Fruit fly (Drosophila melanogaster) S2 (cell line): ENCODE results near the gene Hmgcr.

Experiments
- CG8478 ChIP-seq: fragments of >200 bp; optimal IDR thresholded peaks from 2 replicates; lab custom pipeline; 2018
- CTCF ChIP-seq, 2 experiments: fragments of >200 bp; optimal IDR thresholded peaks; 2 replicates each; lab custom pipeline; 2018

Hmgcr gene

DNA sequence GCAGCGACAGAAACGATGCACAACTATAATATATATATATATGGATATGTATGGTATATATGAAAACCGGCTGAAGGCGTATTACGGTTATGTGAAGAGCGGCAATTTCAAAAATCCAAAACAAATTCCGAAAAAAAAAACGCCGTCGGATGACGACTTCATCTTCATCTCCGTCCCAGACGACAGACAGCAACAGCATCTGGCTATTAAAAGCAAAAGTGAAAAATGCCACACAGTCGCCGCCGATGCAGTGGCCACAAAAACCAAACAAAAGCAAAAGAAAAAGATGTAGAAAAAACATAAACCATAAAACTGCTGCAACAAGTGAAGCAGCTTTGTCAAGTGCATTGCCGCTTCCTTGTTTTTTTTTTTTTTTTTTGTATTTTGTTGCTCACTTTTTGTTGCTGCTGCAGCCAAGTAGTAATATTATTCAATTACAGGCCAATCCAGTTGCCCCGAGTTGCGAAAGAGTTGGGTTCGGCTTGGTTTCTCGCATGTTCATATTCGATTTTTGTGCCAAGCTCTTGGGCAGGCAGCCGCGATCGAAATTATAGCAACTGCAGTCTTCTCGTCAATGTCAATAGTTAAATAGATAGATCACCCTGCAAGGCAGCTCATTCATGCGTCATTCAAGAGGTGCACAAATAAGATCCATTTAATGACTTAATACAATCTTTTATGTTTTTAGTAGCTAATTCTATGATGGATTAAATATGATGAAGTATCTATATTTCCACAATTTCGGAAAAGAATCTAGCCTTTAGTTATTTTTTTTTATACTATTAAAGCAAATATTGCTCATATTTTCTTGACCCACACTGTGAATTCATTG lies 1.7 kb downstream of the Hmgcr start:
- no peak for TF ChIP-seq CTCF (optimal IDR thresholded peaks at IDR 0.05; lab: Kevin White, UChicago)
- no peak for TF ChIP-seq CG8478

DNA sequence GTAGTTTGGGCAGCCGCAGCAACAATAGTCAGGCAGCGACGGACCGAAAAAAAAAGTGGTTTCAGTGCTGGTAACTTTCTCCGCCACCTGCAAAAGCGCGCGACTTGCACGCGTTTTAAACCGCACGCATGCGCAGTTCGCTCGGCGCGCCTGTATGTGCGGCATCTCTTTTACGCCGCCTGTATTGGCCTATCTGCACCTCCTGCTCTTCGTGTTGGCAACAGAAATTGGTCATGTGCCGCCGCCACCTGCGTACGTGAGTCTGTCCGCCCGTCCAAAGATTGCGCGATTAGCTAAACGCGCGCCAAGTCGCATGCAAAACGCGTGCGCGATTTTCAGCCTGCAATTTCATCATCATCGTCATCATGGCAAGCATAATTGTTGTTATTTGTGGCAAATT lies 2.5 kb downstream of the Hmgcr start:
- TF ChIP-seq CG8478 = no peak
- TF ChIP-seq CTCF (optimal IDR thresholded peaks at IDR 0.05; lab: Kevin White, UChicago) = no peak

DNA sequence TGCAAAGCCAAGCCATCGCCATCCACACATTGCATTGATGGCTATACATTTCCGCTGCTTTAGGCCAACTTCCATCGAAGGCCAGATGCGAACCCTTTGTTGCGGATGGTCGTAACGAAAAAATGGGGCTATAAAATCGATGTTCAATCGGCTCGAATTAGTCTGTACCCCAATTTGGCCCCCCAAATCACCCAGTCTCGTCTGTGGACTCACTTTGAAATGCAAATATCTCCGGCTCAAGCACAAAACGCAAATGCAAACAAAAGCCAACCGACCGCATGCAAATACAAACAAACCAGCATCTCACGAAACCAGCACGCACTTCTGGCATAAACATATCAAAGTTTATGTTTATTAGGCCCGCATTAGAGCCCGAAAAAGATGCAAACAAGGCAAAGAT lies 3.2 kb downstream of the Hmgcr start:
- TF ChIP-seq CG8478 = no peak
- no peak for TF ChIP-seq CTCF (optimal IDR thresholded peaks at IDR 0.05; lab: Kevin White, UChicago)

DNA sequence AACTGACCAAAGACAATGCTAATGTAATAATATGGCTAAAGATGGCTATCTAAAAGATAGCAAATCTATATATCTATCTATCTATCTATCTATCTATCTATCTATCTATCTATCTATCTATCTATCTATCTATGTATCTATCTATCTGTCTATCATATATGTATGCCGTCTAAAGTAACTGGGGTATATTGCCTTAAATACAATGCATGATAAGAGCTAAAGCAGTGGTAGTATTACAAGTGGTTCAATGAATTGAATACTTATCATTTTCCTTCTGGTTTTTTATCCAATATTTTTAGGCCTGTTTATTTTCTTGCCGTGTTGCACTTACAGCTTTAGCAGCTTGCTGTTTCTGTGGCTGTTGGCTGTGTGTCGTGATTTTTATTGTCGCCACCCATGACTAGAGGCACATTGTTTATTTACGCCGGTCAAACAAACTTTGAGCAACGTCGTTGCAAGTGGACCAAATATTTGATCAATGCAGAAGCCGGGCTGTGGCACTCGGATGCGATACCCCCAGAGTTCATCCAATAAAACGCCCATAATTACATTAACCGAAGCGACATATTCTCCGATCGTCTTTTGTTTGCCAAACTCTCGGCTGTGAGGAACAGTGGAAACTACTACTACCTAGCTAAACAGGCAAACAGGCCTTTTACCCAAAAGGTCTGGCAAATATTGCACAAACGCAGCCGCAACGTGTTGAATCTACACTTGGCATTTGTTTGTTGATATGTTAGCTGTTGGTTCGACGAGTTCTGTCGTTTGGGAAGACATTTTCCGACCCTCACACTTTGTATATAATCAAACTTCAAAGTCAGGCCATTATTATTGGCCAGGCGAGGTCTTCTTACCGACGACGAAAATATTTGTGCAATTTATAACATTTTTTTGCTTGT lies 4.8 kb downstream of the Hmgcr start:
- TF ChIP-seq CG8478 (no peak), CTCF (optimal IDR thresholded peaks at IDR 0.05; lab: Kevin White, UChicago) (no peak)

DNA sequence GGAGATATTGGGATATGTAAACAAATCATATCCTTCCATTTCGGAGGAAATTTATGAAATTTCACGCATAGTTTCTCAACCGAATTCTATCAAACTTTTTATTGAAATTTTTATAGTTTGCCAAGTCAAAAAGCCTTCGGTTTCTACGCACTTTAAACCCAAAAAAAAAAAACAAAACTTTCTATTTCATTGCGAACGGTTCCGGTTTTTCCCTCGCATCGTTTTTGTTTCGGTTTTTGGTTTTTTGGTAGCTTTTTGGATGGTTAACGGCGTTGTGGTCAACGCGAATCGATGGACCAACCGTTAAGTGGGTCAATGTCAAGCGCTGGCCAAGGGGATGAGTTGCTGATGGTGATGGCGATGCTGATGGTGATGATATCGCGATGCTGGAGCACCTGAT lies 7.8 kb downstream of the Hmgcr start:
- TF ChIP-seq CTCF (optimal IDR thresholded peaks at IDR 0.05; lab: Kevin White, UChicago) = no peak
- no peak for TF ChIP-seq CG8478

DNA sequence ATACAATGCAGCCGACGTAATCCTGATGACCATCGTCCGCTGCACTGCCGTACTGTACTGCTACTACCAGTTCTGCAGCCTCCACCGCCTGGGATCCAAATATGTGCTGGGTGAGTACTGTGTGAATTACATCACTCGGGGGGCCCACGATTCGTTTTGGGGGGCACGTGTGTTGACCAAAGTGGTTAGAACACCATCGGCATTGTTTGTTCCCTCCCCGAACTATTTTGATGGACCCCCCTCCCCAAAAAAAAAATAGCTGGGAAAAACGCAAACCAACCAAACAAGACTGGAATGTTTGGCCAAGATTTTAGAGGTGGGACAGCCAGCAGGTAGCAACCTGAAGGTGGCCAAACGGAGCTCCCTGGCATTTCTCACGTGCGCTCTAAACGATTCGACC lies 14.3 kb downstream of the Hmgcr start:
- TF ChIP-seq CTCF (optimal IDR thresholded peaks at IDR 0.05; lab: Kevin White, UChicago) = no peak
- TF ChIP-seq CG8478 = no peak

DNA sequence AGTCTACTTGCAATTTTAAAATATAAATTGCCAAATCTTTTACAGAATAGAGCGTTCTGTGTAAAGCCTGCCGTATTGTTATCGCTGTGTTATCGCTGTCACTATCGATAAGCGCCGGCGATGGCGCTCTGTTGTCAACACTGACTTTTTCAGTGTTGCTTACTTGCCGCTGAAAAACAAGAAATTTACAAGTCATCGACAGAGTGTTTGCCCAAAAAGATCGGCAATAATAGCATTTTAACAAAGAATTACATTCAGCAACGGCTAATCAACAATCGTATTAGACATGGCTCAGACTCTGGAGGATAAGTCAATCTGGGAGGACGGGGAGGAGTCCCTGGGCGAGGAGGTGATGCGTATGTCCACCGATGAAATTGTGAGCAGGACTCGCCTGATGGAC lies 19.6 kb downstream of the Hmgcr start, which contains the start of the genes RanBP3 and Rpt5:
RanBP3 (minus strand) TSS at position 107 of the 400 bp plus-strand sequence.
Rpt5 (plus strand) TSS at position 149 of the 400 bp plus-strand sequence.
- no peak for TF ChIP-seq CG8478
- TF ChIP-seq CTCF (optimal IDR thresholded peaks at IDR 0.05; lab: Kevin White, UChicago) = peak in 1 of 2 experiments; percentile 4

DNA sequence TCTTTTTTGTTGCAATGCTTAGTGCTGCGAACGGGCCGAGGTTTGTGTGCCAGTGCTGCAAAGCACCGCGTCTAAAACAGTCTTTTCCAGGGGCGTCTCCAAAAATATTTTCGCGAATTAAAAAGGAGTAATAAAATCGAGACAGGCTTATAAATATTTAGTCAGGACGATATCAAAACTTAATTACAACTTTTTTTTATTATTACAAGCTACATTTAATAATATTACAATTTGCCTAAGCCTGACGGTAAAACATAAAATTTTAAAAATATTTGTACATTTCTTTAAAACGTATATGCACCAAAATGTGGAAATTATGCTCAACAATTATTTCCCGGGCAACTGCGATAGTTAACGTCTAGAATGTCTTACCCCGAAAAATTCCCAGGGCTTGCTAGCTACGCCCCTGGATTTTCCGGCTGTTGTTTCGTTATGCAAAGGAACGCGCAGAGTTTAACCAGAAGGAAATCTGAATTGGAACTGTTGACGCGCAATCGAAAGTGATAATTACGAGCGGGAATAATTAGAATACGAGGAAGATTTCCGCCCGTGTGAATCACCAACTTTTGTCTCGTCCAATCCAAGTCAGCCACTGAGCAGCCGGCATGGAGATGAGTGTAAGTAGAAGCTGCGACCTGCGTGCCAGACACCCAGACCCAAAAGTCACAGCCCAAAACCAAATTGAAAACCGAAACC lies 24.9 kb downstream of the Hmgcr start, which contains the start of the genes PTPMT1 and Hrd3:
PTPMT1 (plus strand) TSS at position 428 of the 696 bp plus-strand sequence.
Hrd3 (minus strand) TSS at position 646 of the 696 bp plus-strand sequence.
- no peak for TF ChIP-seq CG8478
- TF ChIP-seq CTCF (optimal IDR thresholded peaks at IDR 0.05; lab: Kevin White, UChicago) = no peak

DNA sequence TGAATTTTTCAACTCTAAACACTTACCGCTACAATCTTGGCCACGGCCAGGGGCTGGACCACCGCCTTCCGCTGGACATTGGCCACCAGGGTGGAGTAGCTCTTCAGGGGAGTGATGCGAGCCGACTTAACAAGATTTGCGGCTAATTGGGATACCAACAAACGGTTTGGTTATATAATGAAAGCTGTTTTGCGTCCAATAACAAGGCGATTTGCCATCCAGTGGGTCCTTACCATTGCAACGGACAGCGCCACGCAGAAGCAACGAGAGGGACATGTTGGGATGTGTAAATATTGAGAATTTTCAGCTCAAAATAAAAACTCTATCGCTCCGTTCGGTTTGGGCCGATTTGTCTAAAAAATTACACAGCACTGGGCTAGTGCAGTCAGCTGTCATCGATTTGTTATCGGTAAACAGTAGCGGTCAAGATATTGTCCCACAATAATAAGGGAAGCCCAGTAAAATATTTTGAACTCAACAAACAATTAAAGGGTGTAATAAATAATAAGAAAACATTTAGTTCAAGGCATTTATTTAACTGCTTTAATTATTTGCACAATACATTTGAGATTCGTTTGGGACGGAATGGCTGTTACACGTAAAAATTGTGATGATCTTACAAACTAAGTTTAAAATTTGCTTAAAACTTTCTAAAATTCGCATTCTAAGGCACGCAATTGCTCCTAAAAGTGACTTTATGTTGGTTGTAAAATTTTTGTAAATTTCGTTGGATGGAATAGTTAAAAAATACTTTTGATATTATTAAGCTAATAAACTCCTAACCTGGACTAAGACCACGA lies 27.3 kb downstream of the Hmgcr start, which contains the start of gene SdhD:
SdhD (minus strand) TSS at position 382 of the 800 bp plus-strand sequence.
- no peak for TF ChIP-seq CG8478
- TF ChIP-seq CTCF (optimal IDR thresholded peaks at IDR 0.05; lab: Kevin White, UChicago) = no peak

DNA sequence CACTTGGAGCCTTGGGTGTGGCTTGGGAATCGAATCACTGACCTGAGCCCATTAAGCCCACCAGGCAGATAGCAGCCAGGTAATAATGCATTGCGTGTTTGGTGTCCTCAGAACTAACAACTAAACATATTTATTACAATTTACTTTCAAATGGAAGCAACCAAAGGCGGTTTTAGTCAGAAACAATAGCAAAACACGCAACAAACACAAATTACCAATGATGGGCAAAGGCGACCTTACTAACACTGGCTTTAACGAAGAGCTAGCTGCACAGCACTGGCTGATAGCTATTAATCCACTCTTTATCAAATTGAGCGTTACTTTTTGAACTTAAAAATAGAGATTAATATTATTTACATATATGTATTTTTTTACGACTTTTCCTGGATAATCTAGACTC lies 29.9 kb downstream of the Hmgcr start, which contains the start of gene udt:
udt (minus strand) TSS at position 249 of the 400 bp plus-strand sequence.
- TF ChIP-seq CTCF (optimal IDR thresholded peaks at IDR 0.05; lab: Kevin White, UChicago) (no peak), CG8478 (no peak)

DNA sequence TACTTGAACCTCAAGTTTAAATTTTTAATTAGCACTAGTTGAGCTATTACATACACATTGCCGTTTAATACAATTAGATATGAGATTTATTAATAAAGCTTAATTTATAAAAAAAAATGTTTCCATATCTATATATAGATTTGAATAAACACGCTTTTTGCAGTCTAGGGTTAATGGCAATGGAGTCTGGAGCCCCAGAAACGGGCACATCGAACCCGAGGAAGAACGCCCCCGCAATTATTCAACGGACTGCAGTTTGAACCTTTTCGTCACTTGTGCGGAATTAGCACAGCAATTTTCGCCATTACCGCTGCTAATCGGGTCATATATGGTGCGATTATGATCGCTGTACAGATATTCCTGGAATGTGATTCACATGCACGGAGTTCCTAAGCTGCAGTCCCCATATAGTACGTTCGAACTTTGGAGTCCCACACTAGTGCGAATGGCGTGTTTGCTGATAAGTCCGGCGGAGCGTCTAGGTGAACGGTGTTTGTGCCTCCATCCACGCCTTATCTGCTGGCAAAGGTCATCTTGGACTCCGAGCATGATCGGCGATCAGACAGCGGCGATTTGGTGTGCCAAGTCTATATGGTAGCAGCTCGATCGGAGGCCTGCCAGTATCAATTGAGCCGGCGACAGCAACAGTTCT lies 30.6 kb downstream of the Hmgcr start, which contains the start of gene Lsd-1:
Lsd-1 (plus strand) TSS at position 236 of the 652 bp plus-strand sequence.
- no peak for TF ChIP-seq CTCF (optimal IDR thresholded peaks at IDR 0.05; lab: Kevin White, UChicago)
- no peak for TF ChIP-seq CG8478

DNA sequence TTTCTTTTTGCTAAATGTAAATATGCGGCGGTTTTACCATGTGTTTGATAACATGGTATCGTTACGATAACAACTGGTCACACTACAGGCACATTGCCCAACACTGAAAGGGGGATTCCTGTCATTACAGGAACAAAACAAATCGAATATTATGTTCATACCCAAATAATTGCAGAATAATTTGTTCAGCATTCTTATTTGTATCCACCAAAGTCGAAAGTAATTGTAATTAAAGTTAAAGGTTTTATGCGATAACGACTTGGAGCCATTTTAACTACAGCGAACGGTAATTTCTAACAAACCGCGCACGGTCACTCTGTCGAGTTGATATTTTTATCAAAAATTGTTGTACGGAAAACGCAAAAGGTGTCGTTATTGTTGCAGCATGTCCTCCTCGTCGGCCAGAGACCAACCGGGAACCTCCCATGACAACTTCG lies 34.3 kb downstream of the Hmgcr start, which contains the start of the genes CG10214 and CG10375:
CG10214 (minus strand) TSS at position 72 of the 437 bp plus-strand sequence.
CG10375 (plus strand) TSS at position 296 of the 437 bp plus-strand sequence.
- TF ChIP-seq CG8478 (no peak), CTCF (optimal IDR thresholded peaks at IDR 0.05; lab: Kevin White, UChicago) (no peak)

DNA sequence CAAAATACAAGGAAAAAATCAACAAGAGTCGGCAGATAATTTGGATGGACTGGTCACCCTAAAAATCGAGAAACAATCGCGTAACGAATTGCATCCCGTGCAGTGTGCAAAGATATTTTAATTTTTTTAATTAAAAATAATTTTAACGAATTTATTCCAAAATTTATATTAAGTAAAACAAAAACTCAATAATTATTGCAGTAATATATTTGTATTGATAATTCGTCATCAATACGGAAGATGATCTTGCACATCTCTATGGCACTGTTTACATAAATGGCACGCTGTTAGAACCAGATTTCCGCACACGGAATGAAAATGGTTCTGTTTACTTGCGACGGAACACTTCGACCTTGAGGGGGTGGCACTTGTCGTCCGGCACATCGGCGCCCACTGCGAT lies 39.7 kb downstream of the Hmgcr start, which contains the start of gene tst:
tst (minus strand) TSS at position 52 of the 400 bp plus-strand sequence.
- TF ChIP-seq CG8478 = no peak
- no peak for TF ChIP-seq CTCF (optimal IDR thresholded peaks at IDR 0.05; lab: Kevin White, UChicago)
